Worm (Caenorhabditis elegans) whole organism, L4 larva: ENCODE measurements around the gene ceh-76.

ENCODE experiments used
- D1046.2 ChIP-seq: fragments of 200-800 bp; sonication (Bioruptor generic); IDR thresholded peaks from 2 replicates; pipeline ENCODE4 v1.3.6; 2022; ENCODE audit warnings: missing genetic modification characterization, missing compliant biosample characterization
- F10B5.3 ChIP-seq: sonication (generic microtip); optimal IDR thresholded peaks from 2 replicates; lab custom pipeline; 2016; ENCODE audit warnings: mild to moderate bottlenecking, missing genetic modification characterization, missing compliant biosample characterization
- F49E8.2 ChIP-seq: sonication (generic microtip); optimal IDR thresholded peaks from 2 replicates; lab custom pipeline; 2016; ENCODE audit warnings: missing compliant biosample characterization, mild to moderate bottlenecking, missing genetic modification characterization, borderline replicate concordance
- R02D3.7 ChIP-seq: fragments of 150-350 bp; sonication (generic microtip); optimal IDR thresholded peaks from 3 replicates; lab custom pipeline; 2014; ENCODE audit warnings: missing biosample characterization, missing genetic modification characterization
- Y105C5A.15 ChIP-seq: fragments of 200-800 bp; sonication (Bioruptor generic); IDR thresholded peaks from 2 replicates; pipeline ENCODE4 v1.3.6; 2022; ENCODE audit warnings: missing genetic modification characterization, missing compliant biosample characterization
- Y48G9A.11 ChIP-seq: fragments of 200-800 bp; sonication (Bioruptor generic); IDR thresholded peaks from 2 replicates; pipeline ENCODE4 v1.3.6; 2022; ENCODE audit warnings: missing genetic modification reagents, missing genetic modification characterization, missing compliant biosample characterization
- arid-1 ChIP-seq: fragments of 200-800 bp; sonication (Bioruptor generic); conservative IDR thresholded peaks from 2 replicates; pipeline ENCODE4 v1.3.6; 2022; ENCODE audit warnings: missing genetic modification reagents, missing genetic modification characterization, missing compliant biosample characterization
- ceh-28 ChIP-seq: fragments of 150-350 bp; optimal IDR thresholded peaks from 2 replicates; lab custom pipeline; 2014; ENCODE audit warnings: missing biosample characterization, missing genetic modification reagents, missing genetic modification characterization
- ceh-32 ChIP-seq: sonication (generic microtip); optimal IDR thresholded peaks from 2 replicates; lab custom pipeline; 2016; ENCODE audit warnings: mild to moderate bottlenecking, missing genetic modification characterization, missing compliant biosample characterization; ENCODE audit not compliant: poor library complexity
- ceh-44 ChIP-seq: fragments of 200-800 bp; sonication (Bioruptor generic); IDR thresholded peaks from 2 replicates; pipeline ENCODE4 v1.3.6; 2022; ENCODE audit warnings: missing genetic modification reagents, missing genetic modification characterization, missing compliant biosample characterization
- ceh-62 ChIP-seq: sonication (generic microtip); optimal IDR thresholded peaks from 2 replicates; lab custom pipeline; 2017; ENCODE audit warnings: missing biosample characterization, missing genetic modification characterization
- ceh-82 ChIP-seq: sonication (generic microtip); optimal IDR thresholded peaks from 2 replicates; lab custom pipeline; 2017; ENCODE audit warnings: missing biosample characterization, missing genetic modification characterization
- ces-1 ChIP-seq: fragments of 150-350 bp; sonication (generic microtip); optimal IDR thresholded peaks from 4 replicates; lab custom pipeline; 2014; ENCODE audit warnings: missing biosample characterization, missing genetic modification reagents, missing genetic modification characterization
- ctbp-1 ChIP-seq: fragments of 200-800 bp; sonication (Bioruptor generic); IDR thresholded peaks from 2 replicates; pipeline ENCODE4 v1.3.6; 2022; ENCODE audit warnings: missing genetic modification reagents, missing genetic modification characterization, missing compliant biosample characterization
- daf-12 ChIP-seq: fragments of 150-350 bp; optimal IDR thresholded peaks from 2 replicates; lab custom pipeline; 2014; ENCODE audit warnings: missing biosample characterization, missing genetic modification reagents, missing genetic modification characterization
- dmd-6 ChIP-seq: fragments of 200-800 bp; sonication (Bioruptor generic); IDR thresholded peaks from 2 replicates; pipeline ENCODE4 v1.3.6; 2022; ENCODE audit warnings: missing genetic modification reagents, missing genetic modification characterization, missing compliant biosample characterization
- dmd-8 ChIP-seq: fragments of 200-800 bp; sonication (Bioruptor generic); IDR thresholded peaks from 2 replicates; pipeline ENCODE4 v1.3.6; 2022; ENCODE audit warnings: missing genetic modification characterization, missing compliant biosample characterization
- dmd-9 ChIP-seq: fragments of 200-800 bp; sonication (Bioruptor generic); IDR thresholded peaks from 2 replicates; pipeline ENCODE4 v1.3.6; 2022; ENCODE audit warnings: missing genetic modification reagents, missing genetic modification characterization, missing compliant biosample characterization
- dpl-1 ChIP-seq: fragments of 150-350 bp; optimal IDR thresholded peaks from 2 replicates; lab custom pipeline; 2014; ENCODE audit warnings: missing biosample characterization, missing genetic modification reagents, missing genetic modification characterization
- dve-1 ChIP-seq: sonication (generic microtip); optimal IDR thresholded peaks from 2 replicates; lab custom pipeline; 2017; ENCODE audit warnings: antibody characterized with exemption, mild to moderate bottlenecking, missing genetic modification characterization, missing compliant biosample characterization; ENCODE audit not compliant: insufficient read depth
- egl-43 ChIP-seq: fragments of 200-800 bp; sonication (Bioruptor generic); IDR thresholded peaks from 2 replicates; pipeline ENCODE4 v1.3.6; 2022; ENCODE audit warnings: missing genetic modification reagents, missing genetic modification characterization, missing compliant biosample characterization
- fkh-10 ChIP-seq: fragments of 150-350 bp; optimal IDR thresholded peaks from 2 replicates; lab custom pipeline; 2014; ENCODE audit warnings: missing biosample characterization, missing genetic modification reagents, missing genetic modification characterization
- fos-1 ChIP-seq: fragments of 150-350 bp; optimal IDR thresholded peaks from 2 replicates; lab custom pipeline; 2014; ENCODE audit warnings: missing biosample characterization, missing genetic modification characterization
- hlh-30 ChIP-seq: sonication (generic microtip); optimal IDR thresholded peaks from 2 replicates; lab custom pipeline; 2017; ENCODE audit warnings: antibody characterized with exemption, mild to moderate bottlenecking, missing genetic modification characterization, missing compliant biosample characterization; ENCODE audit not compliant: insufficient read depth
- lin-15B ChIP-seq: fragments of 150-350 bp; sonication (generic microtip); optimal IDR thresholded peaks from 3 replicates; lab custom pipeline; 2014; ENCODE audit warnings: missing biosample characterization, missing genetic modification characterization
- lin-39 ChIP-seq: fragments of 150-350 bp; optimal IDR thresholded peaks from 2 replicates; lab custom pipeline; 2014; ENCODE audit warnings: missing biosample characterization, missing genetic modification reagents, missing genetic modification characterization
- lir-3 ChIP-seq: sonication (generic microtip); optimal IDR thresholded peaks from 2 replicates; lab custom pipeline; 2016; ENCODE audit warnings: mild to moderate bottlenecking, missing genetic modification characterization, missing compliant biosample characterization
- lsy-2 ChIP-seq, 2 experiments: fragments of 150-350 bp in 1 of 2; sonication (generic microtip) in 1 of 2; optimal IDR thresholded peaks; 2 replicates each; lab custom pipeline; 2014 to 2017; ENCODE audit warnings: missing biosample characterization in 2 of 2, missing genetic modification characterization in 2 of 2
- madf-9 ChIP-seq: fragments of 200-800 bp; sonication (Bioruptor generic); conservative IDR thresholded peaks from 2 replicates; pipeline ENCODE4 v1.3.6; 2022; ENCODE audit warnings: missing genetic modification reagents, missing genetic modification characterization, missing compliant biosample characterization
- mdl-1 ChIP-seq, 2 experiments: fragments of 150-350 bp in 1 of 2; sonication (generic microtip) in 1 of 2; optimal IDR thresholded peaks; 2 replicates each; lab custom pipeline; 2014 to 2017; ENCODE audit warnings: missing biosample characterization in 2 of 2, missing genetic modification characterization in 2 of 2
- mdt-29 ChIP-seq: fragments of 200-800 bp; sonication (Bioruptor generic); IDR thresholded peaks from 2 replicates; pipeline ENCODE4 v1.3.6; 2022; ENCODE audit warnings: missing genetic modification reagents, missing genetic modification characterization, missing compliant biosample characterization
- mep-1 ChIP-seq: fragments of 150-350 bp; sonication (generic microtip); optimal IDR thresholded peaks from 3 replicates; lab custom pipeline; 2014; ENCODE audit warnings: missing biosample characterization, missing genetic modification characterization
- mxl-2 ChIP-seq: fragments of 200-800 bp; sonication (Bioruptor generic); conservative IDR thresholded peaks from 2 replicates; pipeline ENCODE4 v1.3.6; 2022; ENCODE audit warnings: missing genetic modification reagents, missing genetic modification characterization, missing compliant biosample characterization
- mxl-3 ChIP-seq: fragments of 200-800 bp; sonication (Bioruptor generic); optimal IDR thresholded peaks from 2 replicates; lab custom pipeline; 2018; ENCODE audit warnings: mild to moderate bottlenecking, missing genetic modification characterization, missing compliant biosample characterization
- nhr-11 ChIP-seq: fragments of 150-350 bp; optimal IDR thresholded peaks from 2 replicates; lab custom pipeline; 2014; ENCODE audit warnings: missing biosample characterization, missing genetic modification characterization
- nhr-42 ChIP-seq: fragments of 200-800 bp; sonication (Bioruptor generic); IDR thresholded peaks from 2 replicates; pipeline ENCODE4 v1.3.6; 2022; ENCODE audit warnings: missing genetic modification characterization, missing compliant biosample characterization
- nhr-48 ChIP-seq: sonication (generic microtip); optimal IDR thresholded peaks from 2 replicates; lab custom pipeline; 2016; ENCODE audit warnings: mild to moderate bottlenecking, missing genetic modification characterization, missing compliant biosample characterization
- nhr-77 ChIP-seq: fragments of 150-350 bp; optimal IDR thresholded peaks from 2 replicates; lab custom pipeline; 2014; ENCODE audit warnings: missing biosample characterization, missing genetic modification characterization
- set-16 ChIP-seq: fragments of 200-800 bp; sonication (Bioruptor generic); IDR thresholded peaks from 2 replicates; pipeline ENCODE4 v1.3.6; 2022; ENCODE audit warnings: missing genetic modification reagents, missing genetic modification characterization, missing compliant biosample characterization
- skn-1 ChIP-seq: fragments of 150-350 bp; optimal IDR thresholded peaks from 2 replicates; lab custom pipeline; 2014; ENCODE audit warnings: missing biosample characterization, missing genetic modification characterization
- snpc-1.2 ChIP-seq: fragments of 200-800 bp; sonication (Bioruptor generic); IDR thresholded peaks from 2 replicates; pipeline ENCODE4 v1.3.6; 2022; ENCODE audit warnings: missing genetic modification reagents, missing genetic modification characterization, missing compliant biosample characterization
- snpc-4 ChIP-seq: fragments of 150-350 bp; optimal IDR thresholded peaks from 2 replicates; lab custom pipeline; 2014; ENCODE audit warnings: missing biosample characterization, missing genetic modification characterization
- spr-3 ChIP-seq: fragments of 200-800 bp; sonication (Bioruptor generic); optimal IDR thresholded peaks from 2 replicates; lab custom pipeline; 2018; ENCODE audit warnings: mild to moderate bottlenecking, missing genetic modification characterization, missing compliant biosample characterization
- unc-39 ChIP-seq: sonication (generic microtip); optimal IDR thresholded peaks from 2 replicates; lab custom pipeline; 2017; ENCODE audit warnings: missing biosample characterization, missing genetic modification characterization
- unc-62 ChIP-seq, 3 experiments: fragments of 150-350 bp in 1 of 3; sonication (generic microtip); optimal IDR thresholded peaks in 2 of 3; peaks in 1 of 3; 1 replicate in 1 of 3; 2 replicates in 2 of 3; lab custom pipeline; 2014 to 2017; ENCODE audit warnings: missing biosample characterization in 3 of 3, missing genetic modification characterization in 3 of 3, missing genetic modification reagents in 3 of 3, missing genotype in 1 of 3
- vab-7 ChIP-seq: fragments of 200-800 bp; sonication (Bioruptor generic); IDR thresholded peaks from 2 replicates; pipeline ENCODE4 v1.3.6; 2022; ENCODE audit warnings: missing genetic modification reagents, missing genetic modification characterization, missing compliant biosample characterization
- zfp-2 ChIP-seq: sonication (generic microtip); optimal IDR thresholded peaks from 2 replicates; lab custom pipeline; 2016; ENCODE audit warnings: mild to moderate bottlenecking, missing genetic modification characterization, missing compliant biosample characterization
- zip-11 ChIP-seq: fragments of 200-800 bp; sonication (Bioruptor generic); IDR thresholded peaks from 2 replicates; pipeline ENCODE4 v1.3.6; 2022; ENCODE audit warnings: missing genetic modification characterization, missing compliant biosample characterization
- zip-2 ChIP-seq: fragments of 150-350 bp; optimal IDR thresholded peaks from 2 replicates; lab custom pipeline; 2014; ENCODE audit warnings: missing biosample characterization, missing genetic modification characterization
- ztf-11 ChIP-seq: fragments of 150-350 bp; optimal IDR thresholded peaks from 2 replicates; lab custom pipeline; 2014; ENCODE audit warnings: missing biosample characterization, missing genetic modification characterization
- ztf-7 ChIP-seq: fragments of 150-350 bp; optimal IDR thresholded peaks from 2 replicates; lab custom pipeline; 2014; ENCODE audit warnings: missing biosample characterization, missing genetic modification characterization

ceh-76 gene

ce11 chrV:7980370-7980987, 14.0 kb downstream of the ceh-76 start (continued):
- TF ChIP-seq dve-1 (tag; lab: Kevin White, UChicago) (no peak), R02D3.7 (tag; lab: Kevin White, UChicago) (no peak), dpl-1 (GFP tag; lab: Kevin White, UChicago) (peak; percentile 2), mdl-1 (tag; optimal IDR thresholded peaks at IDR 0.05; lab: Kevin White, UChicago) (peak in 1 of 2 experiments; percentile 65), nhr-42 (GFP tag; lab: Robert Waterston, UW) (no peak), vab-7 (GFP tag; lab: Robert Waterston, UW) (no peak), ceh-82 (no peak), lin-39 (tag; lab: Kevin White, UChicago) (no peak), ztf-11 (tag; lab: Kevin White, UChicago) (no peak), nhr-11 (tag; lab: Kevin White, UChicago) (peak; percentile 29), fos-1 (no peak), egl-43 (GFP tag; lab: Robert Waterston, UW) (no peak), set-16 (GFP tag; lab: Robert Waterston, UW) (no peak), F49E8.2 (tag; lab: Kevin White, UChicago) (no peak), unc-62 (GFP tag; optimal IDR thresholded peaks at IDR 0.05 in 1 of 2; lab: Kevin White, UChicago) (peak in 1 of 2 experiments; percentile 71), unc-62 (tag; optimal IDR thresholded peaks at IDR 0.05; lab: Kevin White, UChicago) (no peak), D1046.2 (GFP tag; lab: Robert Waterston, UW) (no peak), lin-15B (tag; lab: Kevin White, UChicago) (no peak), ceh-44 (GFP tag; lab: Robert Waterston, UW) (no peak), mdt-29 (no peak), zfp-2 (tag; lab: Kevin White, UChicago) (no peak), Y105C5A.15 (GFP tag; lab: Robert Waterston, UW) (no peak), ces-1 (no peak), ceh-62 (no peak), zip-2 (tag; lab: Kevin White, UChicago) (no peak), F10B5.3 (tag; lab: Kevin White, UChicago) (no peak), lir-3 (no peak), lsy-2 (tag; optimal IDR thresholded peaks at IDR 0.05; lab: Kevin White, UChicago) (peak in 1 of 2 experiments; percentile 63), fkh-10 (GFP tag; lab: Kevin White, UChicago) (peak; percentile 26), arid-1 (GFP tag; lab: Robert Waterston, UW) (no peak), skn-1 (tag; lab: Kevin White, UChicago) (no peak), dmd-8 (GFP tag; lab: Robert Waterston, UW) (no peak), nhr-48 (tag; lab: Kevin White, UChicago) (no peak), nhr-77 (tag; lab: Kevin White, UChicago) (no peak), snpc-1.2 (no peak), Y48G9A.11 (no peak), mxl-3 (GFP tag; lab: Kevin White, UChicago) (no peak), dmd-6 (GFP tag; lab: Robert Waterston, UW) (no peak), unc-39 (tag; lab: Kevin White, UChicago) (no peak), ctbp-1 (GFP tag; lab: Robert Waterston, UW) (peak; percentile 37; the same call in 1 of the 2 replicates), snpc-4 (tag; lab: Kevin White, UChicago) (no peak), ceh-28 (no peak), ztf-7 (tag; lab: Kevin White, UChicago) (no peak), mxl-2 (GFP tag; lab: Robert Waterston, UW) (no peak), ceh-32 (tag; lab: Kevin White, UChicago) (no peak), spr-3 (GFP tag; lab: Kevin White, UChicago) (no peak), zip-11 (no peak), madf-9 (GFP tag; lab: Robert Waterston, UW) (no peak), hlh-30 (tag; lab: Kevin White, UChicago) (peak; percentile 69), daf-12 (no peak), mep-1 (peak; percentile 59), dmd-9 (GFP tag; lab: Robert Waterston, UW) (no peak)
